Worm (Caenorhabditis elegans) whole organism, L1 larva: ENCODE data around the gene sphk-1.

Experiments
- C16A3.4 ChIP-seq: fragments of 150-350 bp; optimal IDR thresholded peaks from 2 replicates; lab custom pipeline; 2014; ENCODE audit warnings: missing biosample characterization, missing genetic modification characterization
- C34B4.2 ChIP-seq: sonication (generic microtip); optimal IDR thresholded peaks from 2 replicates; lab custom pipeline; 2017; ENCODE audit warnings: mild to moderate bottlenecking, missing genetic modification characterization, missing compliant biosample characterization
- ama-1 ChIP-seq: fragments of 150-350 bp; optimal IDR thresholded peaks from 2 replicates; lab custom pipeline; 2014
- ceh-63 ChIP-seq: fragments of 200-800 bp; sonication (Bioruptor generic); optimal IDR thresholded peaks from 2 replicates; lab custom pipeline; 2018; ENCODE audit warnings: mild to moderate bottlenecking, missing genetic modification characterization, missing compliant biosample characterization
- ceh-8 ChIP-seq: fragments of 200-800 bp; sonication (Bioruptor generic); optimal IDR thresholded peaks from 2 replicates; lab custom pipeline; 2018; ENCODE audit warnings: mild to moderate bottlenecking, missing genetic modification characterization, moderate library complexity, missing compliant biosample characterization
- ceh-82 ChIP-seq, 3 experiments: fragments of 150-350 bp in 1 of 3; sonication (generic microtip) in 2 of 3; optimal IDR thresholded peaks; 2 replicates each; lab custom pipeline; 2014 to 2017; ENCODE audit warnings: missing biosample characterization in 3 of 3, missing genetic modification characterization in 3 of 3
- ceh-88 ChIP-seq: fragments of 200-800 bp; sonication (Bioruptor generic); IDR thresholded peaks from 2 replicates; pipeline ENCODE4 v1.3.6; 2022; ENCODE audit warnings: missing genetic modification characterization, missing compliant biosample characterization
- ceh-90 ChIP-seq: sonication (generic microtip); optimal IDR thresholded peaks from 2 replicates; lab custom pipeline; 2016; ENCODE audit warnings: missing genetic modification characterization, missing compliant biosample characterization
- ces-1 ChIP-seq: fragments of 150-350 bp; optimal IDR thresholded peaks from 2 replicates; lab custom pipeline; 2014; ENCODE audit warnings: missing biosample characterization, missing genetic modification reagents, missing genetic modification characterization
- dpl-1 ChIP-seq, 3 experiments: fragments of 150-350 bp in 2 of 3; sonication (generic microtip) in 1 of 3; optimal IDR thresholded peaks; 2 replicates each; lab custom pipeline; 2014 to 2017; ENCODE audit warnings: missing biosample characterization in 3 of 3, missing genetic modification characterization in 3 of 3, missing genetic modification reagents in 3 of 3
- dsc-1 ChIP-seq: sonication (generic microtip); optimal IDR thresholded peaks from 2 replicates; lab custom pipeline; 2016; ENCODE audit warnings: mild to moderate bottlenecking, missing genetic modification characterization, missing compliant biosample characterization
- efl-1 ChIP-seq, 4 experiments: fragments of 150-350 bp; optimal IDR thresholded peaks in 3 of 4; peaks in 1 of 4; 1 replicate in 1 of 4; 2 replicates in 3 of 4; lab custom pipeline; 2014; ENCODE audit warnings: missing biosample characterization in 2 of 4, missing genetic modification characterization in 2 of 4, missing genetic modification reagents in 2 of 4
- egl-27 ChIP-seq, 2 experiments: fragments of 150-350 bp in 1 of 2; sonication (generic microtip); optimal IDR thresholded peaks; 3 replicates each; lab custom pipeline; 2017 to 2018; ENCODE audit warnings: missing biosample characterization in 2 of 2, missing genetic modification characterization in 2 of 2, missing genetic modification reagents in 2 of 2
- elt-2 ChIP-seq: sonication (generic microtip); optimal IDR thresholded peaks from 2 replicates; lab custom pipeline; 2016; ENCODE audit warnings: missing genetic modification characterization, mild to moderate bottlenecking, inconsistent platforms, missing compliant biosample characterization, missing genetic modification reagents
- ets-5 ChIP-seq: fragments of 200-800 bp; sonication (Bioruptor generic); IDR thresholded peaks from 2 replicates; pipeline ENCODE4 v1.3.6; 2022; ENCODE audit warnings: missing genetic modification characterization, missing compliant biosample characterization
- fkh-10 ChIP-seq: sonication (generic microtip); optimal IDR thresholded peaks from 2 replicates; lab custom pipeline; 2017; ENCODE audit warnings: missing biosample characterization, missing genetic modification reagents, missing genetic modification characterization
- fkh-4 ChIP-seq: sonication (generic microtip); optimal IDR thresholded peaks from 2 replicates; lab custom pipeline; 2016; ENCODE audit warnings: missing compliant biosample characterization, missing genetic modification characterization, borderline replicate concordance
- fkh-8 ChIP-seq: sonication (generic microtip); optimal IDR thresholded peaks from 2 replicates; lab custom pipeline; 2016; ENCODE audit warnings: mild to moderate bottlenecking, missing genetic modification characterization, missing compliant biosample characterization
- fos-1 ChIP-seq: fragments of 150-350 bp; optimal IDR thresholded peaks from 2 replicates; lab custom pipeline; 2014; ENCODE audit warnings: missing biosample characterization, missing genetic modification characterization
- grh-1 ChIP-seq: fragments of 200-800 bp; sonication (Bioruptor generic); IDR thresholded peaks from 2 replicates; pipeline ENCODE4 v1.3.6; 2022; ENCODE audit warnings: missing genetic modification reagents, missing genetic modification characterization, missing compliant biosample characterization
- hlh-17 ChIP-seq: fragments of 200-800 bp; sonication (Bioruptor generic); optimal IDR thresholded peaks from 2 replicates; lab custom pipeline; 2018; ENCODE audit warnings: missing genetic modification characterization, mild to moderate bottlenecking, missing compliant biosample characterization, moderate library complexity, borderline replicate concordance
- hpl-2 ChIP-seq: fragments of 150-350 bp; optimal IDR thresholded peaks from 2 replicates; lab custom pipeline; 2014; ENCODE audit warnings: missing biosample characterization, missing genetic modification reagents, missing genetic modification characterization
- isw-1 ChIP-seq: fragments of 200-800 bp; sonication (Bioruptor generic); IDR thresholded peaks from 2 replicates; pipeline ENCODE4 v1.3.6; 2022; ENCODE audit warnings: missing genetic modification characterization, missing compliant biosample characterization
- jun-1 ChIP-seq: fragments of 150-350 bp; optimal IDR thresholded peaks from 2 replicates; lab custom pipeline; 2014; ENCODE audit warnings: missing biosample characterization, missing genetic modification reagents, missing genetic modification characterization
- lin-13 ChIP-seq: fragments of 150-350 bp; optimal IDR thresholded peaks from 2 replicates; lab custom pipeline; 2014; ENCODE audit warnings: missing biosample characterization, missing genetic modification reagents, missing genetic modification characterization
- lin-14 ChIP-seq: fragments of 200-800 bp; sonication (Bioruptor generic); optimal IDR thresholded peaks from 2 replicates; lab custom pipeline; 2018; ENCODE audit warnings: mild to moderate bottlenecking, missing genetic modification characterization, moderate library complexity, missing compliant biosample characterization
- lin-35 ChIP-seq, 2 experiments: fragments of 150-350 bp; optimal IDR thresholded peaks; 2 replicates each; lab custom pipeline; 2014; ENCODE audit warnings: missing biosample characterization in 2 of 2, missing genetic modification characterization in 2 of 2, missing genetic modification reagents in 2 of 2
- lir-3 ChIP-seq: sonication (generic microtip); optimal IDR thresholded peaks from 2 replicates; lab custom pipeline; 2016; ENCODE audit warnings: mild to moderate bottlenecking, missing genetic modification characterization, moderate library complexity, missing compliant biosample characterization; ENCODE audit not compliant: poor library complexity
- lsy-2 ChIP-seq, 2 experiments: fragments of 150-350 bp; optimal IDR thresholded peaks; 2 replicates each; lab custom pipeline; 2014; ENCODE audit warnings: missing biosample characterization in 2 of 2, missing genetic modification characterization in 2 of 2
- mef-2 ChIP-seq: fragments of 150-350 bp; optimal IDR thresholded peaks from 2 replicates; lab custom pipeline; 2014; ENCODE audit warnings: missing biosample characterization, missing genetic modification characterization
- nhr-11 ChIP-seq: fragments of 150-350 bp; optimal IDR thresholded peaks from 2 replicates; lab custom pipeline; 2014; ENCODE audit warnings: missing biosample characterization, missing genetic modification characterization
- nhr-19 ChIP-seq: fragments of 200-800 bp; sonication (Bioruptor generic); conservative IDR thresholded peaks from 2 replicates; pipeline ENCODE4 v1.3.6; 2022; ENCODE audit warnings: missing genetic modification characterization, missing compliant biosample characterization
- nhr-28 ChIP-seq: fragments of 150-350 bp; optimal IDR thresholded peaks from 2 replicates; lab custom pipeline; 2014; ENCODE audit warnings: missing biosample characterization, missing genetic modification characterization
- nhr-71 ChIP-seq: sonication (generic microtip); optimal IDR thresholded peaks from 2 replicates; lab custom pipeline; 2016; ENCODE audit warnings: mild to moderate bottlenecking, missing genetic modification characterization, moderate library complexity, missing compliant biosample characterization
- nhr-77 ChIP-seq: fragments of 150-350 bp; optimal IDR thresholded peaks from 2 replicates; lab custom pipeline; 2014; ENCODE audit warnings: missing biosample characterization, missing genetic modification characterization
- nhr-85 ChIP-seq: sonication (generic microtip); peaks from one replicate; lab custom pipeline; 2016; ENCODE audit warnings: missing genetic modification characterization, inconsistent platforms, missing compliant biosample characterization
- pag-3 ChIP-seq: sonication (generic microtip); optimal IDR thresholded peaks from 2 replicates; lab custom pipeline; 2017; ENCODE audit warnings: missing genetic modification characterization, mild to moderate bottlenecking, missing compliant biosample characterization, antibody characterized with exemption, borderline replicate concordance; ENCODE audit not compliant: insufficient read depth
- pqm-1 ChIP-seq: sonication (generic microtip); optimal IDR thresholded peaks from 3 replicates; lab custom pipeline; 2017; ENCODE audit warnings: missing biosample characterization, missing genetic modification characterization
- skn-1 ChIP-seq: fragments of 150-350 bp; optimal IDR thresholded peaks from 2 replicates; lab custom pipeline; 2014; ENCODE audit warnings: missing biosample characterization, missing genetic modification characterization
- sox-4 ChIP-seq: sonication (generic microtip); optimal IDR thresholded peaks from 2 replicates; lab custom pipeline; 2016; ENCODE audit warnings: missing genetic modification characterization, missing compliant biosample characterization
- tlp-1 ChIP-seq: fragments of 150-350 bp; optimal IDR thresholded peaks from 2 replicates; lab custom pipeline; 2014; ENCODE audit warnings: missing biosample characterization, missing genetic modification characterization
- unc-62 ChIP-seq: fragments of 150-350 bp; optimal IDR thresholded peaks from 2 replicates; lab custom pipeline; 2014; ENCODE audit warnings: missing biosample characterization, missing genetic modification reagents, missing genetic modification characterization
- unc-98 ChIP-seq: fragments of 200-800 bp; sonication (Bioruptor generic); IDR thresholded peaks from 2 replicates; pipeline ENCODE4 v1.3.6; 2022; ENCODE audit warnings: missing genetic modification characterization, missing compliant biosample characterization
- vab-15 ChIP-seq: sonication (generic microtip); optimal IDR thresholded peaks from 2 replicates; lab custom pipeline; 2017; ENCODE audit warnings: missing genotype, mild to moderate bottlenecking, missing genetic modification characterization, missing compliant biosample characterization
- xbp-1 ChIP-seq: sonication (generic microtip); optimal IDR thresholded peaks from 2 replicates; lab custom pipeline; 2016; ENCODE audit warnings: missing genetic modification characterization, missing compliant biosample characterization
- zip-4 ChIP-seq: fragments of 200-800 bp; sonication (Bioruptor generic); optimal IDR thresholded peaks from 2 replicates; lab custom pipeline; 2018; ENCODE audit warnings: mild to moderate bottlenecking, missing genetic modification characterization, moderate library complexity, missing compliant biosample characterization
- ztf-11 ChIP-seq, 2 experiments: sonication (generic microtip); optimal IDR thresholded peaks; 2 replicates each; lab custom pipeline; 2016 to 2017; ENCODE audit warnings: missing genetic modification characterization in 2 of 2, missing biosample characterization in 1 of 2, missing compliant biosample characterization in 1 of 2
- ztf-4 ChIP-seq: fragments of 150-350 bp; optimal IDR thresholded peaks from 2 replicates; lab custom pipeline; 2014; ENCODE audit warnings: missing biosample characterization, missing genetic modification characterization

sphk-1 gene

ce11 chrII:8683933-8684332 is 17.5 kb downstream of the sphk-1 start (continued):
- TF ChIP-seq skn-1, result no peak
- no peak for TF ChIP-seq fkh-4 (tag; lab: Kevin White, UChicago)
- TF ChIP-seq lir-3 (tag; lab: Kevin White, UChicago), result no peak
- TF ChIP-seq xbp-1 (tag; lab: Kevin White, UChicago), result peak; percentile 46
- no peak for TF ChIP-seq fkh-10 (GFP tag; lab: Kevin White, UChicago)
- TF ChIP-seq nhr-77 (tag; lab: Kevin White, UChicago), result no peak
- TF ChIP-seq ama-1, result no peak
- TF ChIP-seq vab-15, result no peak
- TF ChIP-seq ceh-88 (GFP tag; lab: Robert Waterston, UW), result peak; percentile 15; the same call in 1 of the 2 replicates
- TF ChIP-seq nhr-11, result no peak
- TF ChIP-seq pqm-1, result no peak
- no peak for TF ChIP-seq ceh-8 (GFP tag; lab: Kevin White, UChicago)
- peak; percentile 76 for TF ChIP-seq nhr-71 (tag; lab: Kevin White, UChicago)
- no peak for TF ChIP-seq fos-1 (tag; lab: Kevin White, UChicago)
- TF ChIP-seq fkh-8 (tag; lab: Kevin White, UChicago), result peak; percentile 42
- no peak for TF ChIP-seq pag-3 (tag; lab: Kevin White, UChicago)
- no peak for TF ChIP-seq sox-4
- TF ChIP-seq ceh-82 (tag; optimal IDR thresholded peaks at IDR 0.05; lab: Kevin White, UChicago), result peak; percentile 39 to 57 (median 44)
- peak; percentile 41 to 66 for TF ChIP-seq efl-1 (optimal IDR thresholded peaks at IDR 0.05; lab: Kevin White, UChicago)
- peak; percentile 59 to 77 for TF ChIP-seq efl-1 (GFP tag; optimal IDR thresholded peaks at IDR 0.05 in 1 of 2; lab: Kevin White, UChicago)
- TF ChIP-seq ces-1 (GFP tag; lab: Kevin White, UChicago), result no peak
- TF ChIP-seq unc-62 (GFP tag; lab: Kevin White, UChicago), result no peak
- TF ChIP-seq ceh-90, result no peak
- TF ChIP-seq hpl-2, result no peak
- peak; percentile 37 for TF ChIP-seq isw-1
- peak; percentile 67 for TF ChIP-seq dsc-1
- TF ChIP-seq nhr-85, result peak; percentile 71
- TF ChIP-seq C34B4.2 (tag; lab: Kevin White, UChicago), result no peak
- peak; percentile 5 for TF ChIP-seq lin-13 (GFP tag; lab: Kevin White, UChicago)
- peak; percentile 53 for TF ChIP-seq C16A3.4
- no peak for TF ChIP-seq ztf-4 (tag; lab: Kevin White, UChicago)
- no peak for TF ChIP-seq grh-1 (GFP tag; lab: Robert Waterston, UW)

ce11 chrII:8679799-8680198 is 21.7 kb downstream of the sphk-1 start:
- peak; percentile 19 for TF ChIP-seq tlp-1 (tag; lab: Kevin White, UChicago)
- TF ChIP-seq nhr-77 (tag; lab: Kevin White, UChicago), result no peak
- TF ChIP-seq mef-2, result no peak
- TF ChIP-seq egl-27 (tag; optimal IDR thresholded peaks at IDR 0.05; lab: Kevin White, UChicago), result no peak
- TF ChIP-seq elt-2 (tag; lab: Kevin White, UChicago), result peak; percentile 55
- TF ChIP-seq lin-14 (GFP tag; lab: Kevin White, UChicago), result peak; percentile 6
- no peak for TF ChIP-seq nhr-28 (tag; lab: Kevin White, UChicago)
- no peak for TF ChIP-seq ztf-4 (tag; lab: Kevin White, UChicago)

- TF ChIP-seq ceh-63 (GFP tag; lab: Kevin White, UChicago) (no peak), sox-4 (no peak), nhr-19 (no peak), ceh-8 (GFP tag; lab: Kevin White, UChicago) (no peak), lin-35 (GFP tag; optimal IDR thresholded peaks at IDR 0.05; lab: Kevin White, UChicago) (no peak), skn-1 (peak; percentile 59), efl-1 (optimal IDR thresholded peaks at IDR 0.05; lab: Kevin White, UChicago) (no peak), efl-1 (GFP tag; optimal IDR thresholded peaks at IDR 0.05 in 1 of 2; lab: Kevin White, UChicago) (no peak), xbp-1 (tag; lab: Kevin White, UChicago) (no peak), ceh-88 (GFP tag; lab: Robert Waterston, UW) (no peak), lsy-2 (tag; optimal IDR thresholded peaks at IDR 0.05; lab: Kevin White, UChicago) (peak in 1 of 2 experiments; percentile 19), nhr-11 (no peak), nhr-71 (tag; lab: Kevin White, UChicago) (peak; percentile 2), hlh-17 (GFP tag; lab: Kevin White, UChicago) (no peak), ets-5 (no peak), zip-4 (peak; percentile 17), elt-2 (tag; lab: Kevin White, UChicago) (no peak), dpl-1 (GFP tag; optimal IDR thresholded peaks at IDR 0.05; lab: Kevin White, UChicago) (no peak), lin-14 (GFP tag; lab: Kevin White, UChicago) (peak; percentile 41), C16A3.4 (no peak), jun-1 (tag; lab: Kevin White, UChicago) (no peak), fos-1 (tag; lab: Kevin White, UChicago) (no peak), ztf-11 (tag; optimal IDR thresholded peaks at IDR 0.05; lab: Kevin White, UChicago) (no peak), unc-98 (GFP tag; lab: Robert Waterston, UW) (no peak)
These were observed 26.1 kb downstream of the sphk-1 start for ce11 chrII:8675369-8675768.
